Fruit fly (Drosophila melanogaster): ENCODE measurements around the gene CG14137.

- no peak for TF ChIP-seq usp (GFP tag; optimal IDR thresholded peaks at IDR 0.05)
- TF ChIP-seq pan (optimal IDR thresholded peaks at IDR 0.05): no peak
- TF ChIP-seq CG8478 (optimal IDR thresholded peaks at IDR 0.05): no peak
- no peak for TF ChIP-seq psq (optimal IDR thresholded peaks at IDR 0.05)
Measured at dm6 chr3L:11599255-11599654, 610 bp downstream of the CG14137 start.

Measured in whole organism.